Worm (Caenorhabditis elegans): ENCODE measurements around the gene F35H8.4.

F35H8.4 gene

ce11 chrII:9537429-9537828 is 22.4 kb downstream of the F35H8.4 start, which contains the start of gene sra-8:
sra-8 (plus strand) TSS chrII:9537729.
- TF ChIP-seq sptf-1 (tag; optimal IDR thresholded peaks at IDR 0.05) (no peak), zip-8 (tag; optimal IDR thresholded peaks at IDR 0.05) (peak; percentile 51), flh-1 (GFP tag; optimal IDR thresholded peaks at IDR 0.05) (no peak)

- TF ChIP-seq lsy-2 (tag; optimal IDR thresholded peaks at IDR 0.05): no peak
These were observed 27.8 kb downstream of the F35H8.4 start, which contains the start of gene sra-9 for ce11 chrII:9532011-9532410. sra-9 (plus strand) TSS chrII:9532311.

ce11 chrII:9528480-9528879 is 31.3 kb downstream of the F35H8.4 start, which contains the start of gene sra-2:
sra-2 (plus strand) TSS chrII:9528780.
- TF ChIP-seq mab-5 (tag; optimal IDR thresholded peaks at IDR 0.05) (no peak), cnd-1 (tag; optimal IDR thresholded peaks at IDR 0.05) (no peak), pha-4 (tag; optimal IDR thresholded peaks at IDR 0.05) (no peak), nhr-237 (tag; optimal IDR thresholded peaks at IDR 0.05) (no peak)

- TF ChIP-seq ham-2 (GFP tag; optimal IDR thresholded peaks at IDR 0.05) (no peak), ceh-39 (tag; optimal IDR thresholded peaks at IDR 0.05) (no peak), nhr-76 (tag; optimal IDR thresholded peaks at IDR 0.05) (no peak), pha-4 (tag; optimal IDR thresholded peaks at IDR 0.05) (no peak), ceh-43 (GFP tag; optimal IDR thresholded peaks at IDR 0.05) (no peak), unc-39 (tag; optimal IDR thresholded peaks at IDR 0.05) (no peak), ces-1 (GFP tag; optimal IDR thresholded peaks at IDR 0.05) (no peak), blmp-1 (tag; optimal IDR thresholded peaks at IDR 0.05) (no peak), lin-32 (GFP tag; optimal IDR thresholded peaks at IDR 0.05) (no peak), sem-2 (GFP tag; optimal IDR thresholded peaks at IDR 0.05) (no peak), ceh-83 (GFP tag; optimal IDR thresholded peaks at IDR 0.05) (no peak)
These were observed 36.1 kb downstream of the F35H8.4 start, which contains the start of gene mex-6 for ce11 chrII:9523539-9524224. mex-6 (plus strand) TSS chrII:9524174.

ce11 chrII:9522986-9523385 is 36.8 kb downstream of the F35H8.4 start, which contains the start of gene AH6.17:
AH6.17 (plus strand) TSS chrII:9523170.
- no peak for TF ChIP-seq hlh-1 (tag; optimal IDR thresholded peaks at IDR 0.05)
- TF ChIP-seq mls-2 (tag; optimal IDR thresholded peaks at IDR 0.05): no peak
- TF ChIP-seq ceh-39 (tag; optimal IDR thresholded peaks at IDR 0.05): no peak
- no peak for TF ChIP-seq flh-1 (GFP tag; optimal IDR thresholded peaks at IDR 0.05)
- TF ChIP-seq elt-3 (tag; optimal IDR thresholded peaks at IDR 0.05): no peak
- no peak for TF ChIP-seq elt-1 (tag; optimal IDR thresholded peaks at IDR 0.05; ENCODE audit: borderline replicate concordance, insufficient read depth)
- no peak for TF ChIP-seq ham-2 (GFP tag; optimal IDR thresholded peaks at IDR 0.05)
- no peak for TF ChIP-seq unc-39 (tag; optimal IDR thresholded peaks at IDR 0.05)
- no peak for TF ChIP-seq unc-62 (GFP tag; optimal IDR thresholded peaks at IDR 0.05)
- TF ChIP-seq sptf-1 (tag; optimal IDR thresholded peaks at IDR 0.05): no peak
- TF ChIP-seq ces-1 (GFP tag; optimal IDR thresholded peaks at IDR 0.05): no peak
- TF ChIP-seq pha-4 (tag; optimal IDR thresholded peaks at IDR 0.05): no peak
- no peak for TF ChIP-seq bed-3 (GFP tag; optimal IDR thresholded peaks at IDR 0.05)
- no peak for TF ChIP-seq blmp-1 (tag; optimal IDR thresholded peaks at IDR 0.05)
- TF ChIP-seq mep-1 (tag; optimal IDR thresholded peaks at IDR 0.05): no peak

ce11 chrII:9521570-9521969 is 38.3 kb downstream of the F35H8.4 start, which contains the start of gene sra-1:
sra-1 (minus strand) TSS chrII:9521670.
- TF ChIP-seq M03D4.4 (tag; optimal IDR thresholded peaks at IDR 0.05) (no peak), lin-32 (GFP tag; optimal IDR thresholded peaks at IDR 0.05) (no peak), bed-3 (GFP tag; optimal IDR thresholded peaks at IDR 0.05) (no peak)

ce11 chrII:9518781-9519180 is 41.0 kb downstream of the F35H8.4 start, which contains the start of the genes sfxn-1.1 and AH6.3:
sfxn-1.1 (minus strand) TSS chrII:9518881.
AH6.3 (plus strand) TSS chrII:9519055.
- TF ChIP-seq lin-13 (tag; optimal IDR thresholded peaks at IDR 0.05) (no peak), mep-1 (tag; optimal IDR thresholded peaks at IDR 0.05) (no peak), tbx-8 (GFP tag; optimal IDR thresholded peaks at IDR 0.05) (no peak), M03D4.4 (tag; optimal IDR thresholded peaks at IDR 0.05) (no peak), elt-1 (tag; optimal IDR thresholded peaks at IDR 0.05; ENCODE audit: borderline replicate concordance, insufficient read depth) (no peak), cnd-1 (tag; optimal IDR thresholded peaks at IDR 0.05) (no peak), nhr-28 (tag; optimal IDR thresholded peaks at IDR 0.05) (no peak), mls-2 (tag; optimal IDR thresholded peaks at IDR 0.05) (no peak), ztf-11 (tag; optimal IDR thresholded peaks at IDR 0.05) (no peak), unc-120 (tag; optimal IDR thresholded peaks at IDR 0.05; ENCODE audit: poor library complexity, severe bottlenecking) (no peak), ceh-43 (GFP tag; optimal IDR thresholded peaks at IDR 0.05) (no peak), drap-1 (GFP tag; optimal IDR thresholded peaks at IDR 0.05) (no peak)
